Worm (Caenorhabditis elegans): ENCODE data around the gene cni-1.

- TF ChIP-seq unc-62 (GFP tag; optimal IDR thresholded peaks at IDR 0.05) (no peak), ztf-11 (tag; optimal IDR thresholded peaks at IDR 0.05) (no peak), cnd-1 (tag; optimal IDR thresholded peaks at IDR 0.05) (no peak), blmp-1 (tag; optimal IDR thresholded peaks at IDR 0.05) (no peak), nhr-76 (tag; optimal IDR thresholded peaks at IDR 0.05) (no peak), ham-2 (GFP tag; optimal IDR thresholded peaks at IDR 0.05) (no peak), nhr-28 (tag; optimal IDR thresholded peaks at IDR 0.05) (no peak), nhr-237 (tag; optimal IDR thresholded peaks at IDR 0.05) (no peak), zip-8 (tag; optimal IDR thresholded peaks at IDR 0.05) (no peak), sptf-1 (tag; optimal IDR thresholded peaks at IDR 0.05) (no peak), elt-3 (tag; optimal IDR thresholded peaks at IDR 0.05) (no peak), nhr-2 (tag; optimal IDR thresholded peaks at IDR 0.05) (no peak), nhr-12 (tag; optimal IDR thresholded peaks at IDR 0.05) (no peak), unc-39 (tag; optimal IDR thresholded peaks at IDR 0.05) (no peak)
Measured at ce11 chrV:13166582-13166981, 13.5 kb upstream of the cni-1 start.

Data from whole organism, mixed stage, embryonic.